Fruit fly (Drosophila melanogaster) whole organism, pupa: ENCODE measurements around the gene nudE.

Experiments used
- CG8301 ChIP-seq: fragments of 200-800 bp; sonication (Bioruptor generic); optimal IDR thresholded peaks from 2 replicates; lab custom pipeline; 2018; ENCODE audit warnings: missing biosample characterization, mild to moderate bottlenecking, missing genetic modification characterization
- CG9948 ChIP-seq: fragments of 200-800 bp; sonication (Bioruptor generic); optimal IDR thresholded peaks from 2 replicates; lab custom pipeline; 2018; ENCODE audit warnings: missing biosample characterization, mild to moderate bottlenecking, missing genetic modification characterization, moderate library complexity
- D1 ChIP-seq: fragments of 200-800 bp; sonication (Bioruptor generic); optimal IDR thresholded peaks from 2 replicates; lab custom pipeline; 2018; ENCODE audit warnings: missing biosample characterization, mild to moderate bottlenecking, missing genetic modification characterization, moderate library complexity
- EcR ChIP-seq: fragments of 200-800 bp; sonication (Bioruptor generic); optimal IDR thresholded peaks from 3 replicates; lab custom pipeline; 2019; ENCODE audit warnings: missing biosample characterization, missing genetic modification characterization, mild to moderate bottlenecking, moderate library complexity, missing genetic modification reagents
- Pif1B ChIP-seq: fragments of 200-800 bp; sonication (Bioruptor generic); optimal IDR thresholded peaks from 3 replicates; lab custom pipeline; 2016; ENCODE audit warnings: missing biosample characterization, missing genetic modification characterization
- gl ChIP-seq: fragments of 200-800 bp; sonication (Bioruptor generic); optimal IDR thresholded peaks from 2 replicates; lab custom pipeline; 2018; ENCODE audit warnings: missing biosample characterization, mild to moderate bottlenecking, missing genetic modification characterization

- TF ChIP-seq gl (no peak), EcR (GFP tag; lab: Kevin White, UChicago) (no peak), CG8301 (tag; lab: Kevin White, UChicago) (peak; percentile 62), D1 (tag; lab: Kevin White, UChicago) (no peak), CG9948 (tag; lab: Kevin White, UChicago) (peak; percentile 36), Pif1B (GFP tag; lab: Kevin White, UChicago) (peak; percentile 39)
These were observed 27.0 kb upstream of the nudE start for dm6 chr3L:9872035-9872434.
